Worm (Caenorhabditis elegans) whole organism, young adult: ENCODE results near the gene C16B8.4.

Experiments
- B0035.1 ChIP-seq: sonication (generic microtip); optimal IDR thresholded peaks from 2 replicates; lab custom pipeline; 2016; ENCODE audit warnings: missing genetic modification characterization, mild to moderate bottlenecking, missing compliant biosample characterization, missing genotype, missing genetic modification reagents
- C17E4.6 ChIP-seq: fragments of 200-800 bp; sonication (Bioruptor generic); IDR thresholded peaks from 2 replicates; pipeline ENCODE4 v1.3.6; 2022; ENCODE audit warnings: missing genetic modification reagents, missing genetic modification characterization, missing compliant biosample characterization
- D2030.7 ChIP-seq: fragments of 200-800 bp; sonication (Bioruptor generic); IDR thresholded peaks from 2 replicates; pipeline ENCODE4 v1.3.6; 2022; ENCODE audit warnings: missing genetic modification reagents, missing genetic modification characterization, missing compliant biosample characterization
- F22D6.2 ChIP-seq: sonication (generic microtip); optimal IDR thresholded peaks from 2 replicates; lab custom pipeline; 2016; ENCODE audit warnings: mild to moderate bottlenecking, missing genetic modification characterization, missing compliant biosample characterization
- F37B4.10 ChIP-seq: fragments of 200-800 bp; sonication (Bioruptor generic); IDR thresholded peaks from 2 replicates; pipeline ENCODE4 v1.3.6; 2022; ENCODE audit warnings: missing genetic modification characterization, missing compliant biosample characterization
- F39B2.1 ChIP-seq: fragments of 200-800 bp; sonication (Bioruptor generic); IDR thresholded peaks from 2 replicates; pipeline ENCODE4 v1.3.6; 2022; ENCODE audit warnings: missing genetic modification reagents, missing genetic modification characterization, missing compliant biosample characterization
- F52B5.7 ChIP-seq: sonication (generic microtip); optimal IDR thresholded peaks from 2 replicates; lab custom pipeline; 2016; ENCODE audit warnings: mild to moderate bottlenecking, missing genetic modification characterization, missing compliant biosample characterization
- K11D2.4 ChIP-seq: fragments of 200-800 bp; sonication (Bioruptor generic); IDR thresholded peaks from 2 replicates; pipeline ENCODE4 v1.3.6; 2022; ENCODE audit warnings: missing genetic modification reagents, missing genetic modification characterization, missing compliant biosample characterization
- K12H6.12 ChIP-seq: fragments of 200-800 bp; sonication (Bioruptor generic); optimal IDR thresholded peaks from 2 replicates; lab custom pipeline; 2018; ENCODE audit warnings: mild to moderate bottlenecking, missing genetic modification characterization, missing compliant biosample characterization
- Y53F4B.3 ChIP-seq: fragments of 200-800 bp; sonication (Bioruptor generic); IDR thresholded peaks from 2 replicates; pipeline ENCODE4 v1.3.6; 2022; ENCODE audit warnings: missing genetic modification reagents, missing genetic modification characterization, missing compliant biosample characterization
- Y53G8AR.9 ChIP-seq: fragments of 200-800 bp; sonication (Bioruptor generic); conservative IDR thresholded peaks from 2 replicates; pipeline ENCODE4 v1.3.6; 2022; ENCODE audit warnings: missing genetic modification reagents, missing genetic modification characterization, missing compliant biosample characterization
- Y56A3A.18 ChIP-seq: fragments of 200-800 bp; sonication (Bioruptor generic); IDR thresholded peaks from 2 replicates; pipeline ENCODE4 v1.3.6; 2022; ENCODE audit warnings: missing genetic modification reagents, missing genetic modification characterization, missing compliant biosample characterization
- Y95B8A.8 ChIP-seq: fragments of 200-800 bp; sonication (Bioruptor generic); IDR thresholded peaks from 2 replicates; pipeline ENCODE4 v1.3.6; 2022; ENCODE audit warnings: missing genetic modification reagents, missing genetic modification characterization, missing compliant biosample characterization
- akir-1 ChIP-seq: fragments of 200-800 bp; sonication (Bioruptor generic); optimal IDR thresholded peaks from 2 replicates; lab custom pipeline; 2018; ENCODE audit warnings: mild to moderate bottlenecking, missing genetic modification characterization, moderate library complexity, missing compliant biosample characterization
- attf-3 ChIP-seq: fragments of 200-800 bp; sonication (Bioruptor generic); conservative IDR thresholded peaks from 2 replicates; pipeline ENCODE4 v1.3.6; 2022; ENCODE audit warnings: missing genetic modification reagents, missing genetic modification characterization, missing compliant biosample characterization
- attf-5 ChIP-seq: fragments of 200-800 bp; sonication (Bioruptor generic); optimal IDR thresholded peaks from 2 replicates; lab custom pipeline; 2018; ENCODE audit warnings: mild to moderate bottlenecking, missing genetic modification characterization, missing compliant biosample characterization
- bed-1 ChIP-seq: fragments of 200-800 bp; sonication (Bioruptor generic); IDR thresholded peaks from 2 replicates; pipeline ENCODE4 v1.3.6; 2022; ENCODE audit warnings: missing genetic modification reagents, missing genetic modification characterization, missing compliant biosample characterization
- cebp-1 ChIP-seq, 2 experiments: fragments of 200-800 bp in 1 of 2; sonication (Bioruptor generic) in 1 of 2; sonication (generic microtip) in 1 of 2; IDR thresholded peaks in 1 of 2; optimal IDR thresholded peaks in 1 of 2; 2 replicates each; pipeline versions ENCODE4 v1.3.6 to Lab custom; 2017 to 2022; ENCODE audit warnings: missing compliant biosample characterization in 2 of 2, missing genetic modification characterization in 2 of 2, mild to moderate bottlenecking in 1 of 2, missing genetic modification reagents in 1 of 2, moderate library complexity in 1 of 2
- ceh-100 ChIP-seq: fragments of 200-800 bp; sonication (Bioruptor generic); IDR thresholded peaks from 2 replicates; pipeline ENCODE4 v1.3.6; 2022; ENCODE audit warnings: missing genetic modification reagents, missing genetic modification characterization, missing compliant biosample characterization
- ceh-40 ChIP-seq: fragments of 200-800 bp; sonication (Bioruptor generic); IDR thresholded peaks from 2 replicates; pipeline ENCODE4 v1.3.6; 2022; ENCODE audit warnings: missing genetic modification characterization, missing compliant biosample characterization
- fkh-3 ChIP-seq: sonication (generic microtip); optimal IDR thresholded peaks from 2 replicates; lab custom pipeline; 2016; ENCODE audit warnings: mild to moderate bottlenecking, missing genetic modification characterization, missing compliant biosample characterization
- hlh-12 ChIP-seq: sonication (generic microtip); optimal IDR thresholded peaks from 2 replicates; lab custom pipeline; 2016; ENCODE audit warnings: missing genetic modification characterization, missing compliant biosample characterization
- hsf-1 ChIP-seq: fragments of 200-800 bp; sonication (Bioruptor generic); IDR thresholded peaks from 2 replicates; pipeline ENCODE4 v1.3.6; 2022; ENCODE audit warnings: missing genetic modification reagents, missing genetic modification characterization, missing compliant biosample characterization
- lag-1 ChIP-seq: fragments of 200-800 bp; sonication (Bioruptor generic); IDR thresholded peaks from 2 replicates; pipeline ENCODE4 v1.3.6; 2022; ENCODE audit warnings: missing genetic modification reagents, missing genetic modification characterization, missing compliant biosample characterization
- let-607 ChIP-seq, 2 experiments: fragments of 200-800 bp in 1 of 2; sonication (Bioruptor generic) in 1 of 2; sonication (generic microtip) in 1 of 2; optimal IDR thresholded peaks; 2 replicates each; lab custom pipeline; 2016 to 2018; ENCODE audit warnings: mild to moderate bottlenecking in 2 of 2, missing compliant biosample characterization in 2 of 2, missing genetic modification characterization in 2 of 2, moderate library complexity in 2 of 2, missing genotype in 1 of 2
- lin-26 ChIP-seq: fragments of 200-800 bp; sonication (Bioruptor generic); IDR thresholded peaks from 2 replicates; pipeline ENCODE4 v1.3.6; 2022; ENCODE audit warnings: missing genetic modification reagents, missing genetic modification characterization, missing compliant biosample characterization
- lsy-27 ChIP-seq: sonication (generic microtip); optimal IDR thresholded peaks from 2 replicates; lab custom pipeline; 2017; ENCODE audit warnings: missing genetic modification characterization, mild to moderate bottlenecking, missing compliant biosample characterization, antibody characterized with exemption, missing genotype, borderline replicate concordance; ENCODE audit not compliant: insufficient read depth
- madf-6 ChIP-seq: fragments of 200-800 bp; sonication (Bioruptor generic); IDR thresholded peaks from 2 replicates; pipeline ENCODE4 v1.3.6; 2022; ENCODE audit warnings: missing genetic modification reagents, missing genetic modification characterization, missing compliant biosample characterization
- mcd-1 ChIP-seq: fragments of 200-800 bp; sonication (Bioruptor generic); IDR thresholded peaks from 2 replicates; pipeline ENCODE4 v1.3.6; 2022; ENCODE audit warnings: missing genetic modification reagents, missing genetic modification characterization, missing compliant biosample characterization
- mel-28 ChIP-seq: sonication (generic microtip); optimal IDR thresholded peaks from 2 replicates; lab custom pipeline; 2016; ENCODE audit warnings: borderline replicate concordance, mild to moderate bottlenecking, missing genetic modification characterization, missing compliant biosample characterization
- mxl-1 ChIP-seq: sonication (generic microtip); optimal IDR thresholded peaks from 2 replicates; lab custom pipeline; 2016; ENCODE audit warnings: missing genetic modification characterization, missing compliant biosample characterization
- nfya-1 ChIP-seq: sonication (generic microtip); optimal IDR thresholded peaks from 2 replicates; lab custom pipeline; 2017; ENCODE audit warnings: antibody characterized with exemption, missing compliant biosample characterization, missing genetic modification characterization, borderline replicate concordance; ENCODE audit not compliant: insufficient read depth
- nfya-2 ChIP-seq: fragments of 200-800 bp; sonication (Bioruptor generic); IDR thresholded peaks from 2 replicates; pipeline ENCODE4 v1.3.6; 2022; ENCODE audit warnings: missing genetic modification reagents, missing genetic modification characterization, missing compliant biosample characterization
- nfyb-1 ChIP-seq: fragments of 200-800 bp; sonication (Bioruptor generic); IDR thresholded peaks from 2 replicates; pipeline ENCODE4 v1.3.6; 2022; ENCODE audit warnings: missing genetic modification reagents, missing genetic modification characterization, missing compliant biosample characterization
- nhr-179 ChIP-seq: sonication (generic microtip); optimal IDR thresholded peaks from 2 replicates; lab custom pipeline; 2016; ENCODE audit warnings: mild to moderate bottlenecking, missing genetic modification characterization, missing compliant biosample characterization
- nhr-27 ChIP-seq: fragments of 200-800 bp; sonication (Bioruptor generic); optimal IDR thresholded peaks from 2 replicates; lab custom pipeline; 2018; ENCODE audit warnings: mild to moderate bottlenecking, missing genetic modification characterization, moderate library complexity, missing compliant biosample characterization
- nhr-80 ChIP-seq: sonication (generic microtip); optimal IDR thresholded peaks from 2 replicates; lab custom pipeline; 2016; ENCODE audit warnings: missing genetic modification characterization, missing compliant biosample characterization
- pbrm-1 ChIP-seq: fragments of 200-800 bp; sonication (Bioruptor generic); IDR thresholded peaks from 2 replicates; pipeline ENCODE4 v1.3.6; 2022; ENCODE audit warnings: missing genetic modification reagents, missing genetic modification characterization, missing compliant biosample characterization
- somi-1 ChIP-seq: fragments of 200-800 bp; sonication (Bioruptor generic); optimal IDR thresholded peaks from 2 replicates; lab custom pipeline; 2018; ENCODE audit warnings: mild to moderate bottlenecking, missing genetic modification characterization, missing compliant biosample characterization
- tbp1 ChIP-seq: fragments of 200-800 bp; sonication (Bioruptor generic); optimal IDR thresholded peaks from 2 replicates; lab custom pipeline; 2018; ENCODE audit warnings: mild to moderate bottlenecking, missing genetic modification characterization, missing compliant biosample characterization
- tbx-9 ChIP-seq: sonication (generic microtip); optimal IDR thresholded peaks from 2 replicates; lab custom pipeline; 2016; ENCODE audit warnings: borderline replicate concordance, missing genetic modification characterization, inconsistent platforms, missing compliant biosample characterization
- unc-130 ChIP-seq: sonication (generic microtip); optimal IDR thresholded peaks from 2 replicates; lab custom pipeline; 2016; ENCODE audit warnings: missing genetic modification reagents, missing genetic modification characterization, missing compliant biosample characterization
- zim-3 ChIP-seq: sonication (generic microtip); optimal IDR thresholded peaks from 2 replicates; lab custom pipeline; 2017; ENCODE audit warnings: mild to moderate bottlenecking, missing genetic modification characterization, moderate library complexity, missing compliant biosample characterization
- ztf-28 ChIP-seq: fragments of 200-800 bp; sonication (Bioruptor generic); IDR thresholded peaks from 2 replicates; pipeline ENCODE4 v1.3.6; 2022; ENCODE audit warnings: missing genetic modification reagents, missing genetic modification characterization, missing compliant biosample characterization

Gene C16B8.4

ce11 chrX:3945681-3946080 is 27.8 kb downstream of the C16B8.4 start (continued):
- peak; percentile 2 for TF ChIP-seq tbp1 (GFP tag; lab: Kevin White, UChicago)
- TF ChIP-seq ceh-100: no peak
- peak; percentile 54 for TF ChIP-seq K12H6.12 (tag; lab: Kevin White, UChicago)
- TF ChIP-seq lsy-27 (tag; lab: Kevin White, UChicago): no peak
- no peak for TF ChIP-seq D2030.7 (GFP tag; lab: Robert Waterston, UW)
- TF ChIP-seq F37B4.10 (GFP tag; lab: Robert Waterston, UW): no peak
- TF ChIP-seq pbrm-1 (GFP tag; lab: Robert Waterston, UW): 0 out of 2 replicates have a peak, but pooled peaks have one; percentile 30
- no peak for TF ChIP-seq hsf-1
- no peak for TF ChIP-seq attf-3 (GFP tag; lab: Robert Waterston, UW)
- no peak for TF ChIP-seq nfya-1 (tag; lab: Kevin White, UChicago)
- no peak for TF ChIP-seq C17E4.6 (GFP tag; lab: Robert Waterston, UW)
- TF ChIP-seq B0035.1: no peak
- TF ChIP-seq mcd-1 (GFP tag; lab: Robert Waterston, UW): no peak
- TF ChIP-seq K11D2.4 (GFP tag; lab: Robert Waterston, UW): peak; percentile 57; the same call in 1 of the 2 replicates
- TF ChIP-seq fkh-3 (tag; lab: Kevin White, UChicago): no peak
- TF ChIP-seq nhr-179: no peak
- TF ChIP-seq mel-28 (tag; lab: Kevin White, UChicago): no peak
- TF ChIP-seq, all 124 proteins: peak for 17

ce11 chrX:3944961-3945587 is 28.4 kb downstream of the C16B8.4 start:
- TF ChIP-seq somi-1 (GFP tag; lab: Kevin White, UChicago): no peak
- no peak for TF ChIP-seq bed-1 (GFP tag; lab: Robert Waterston, UW)
- no peak for TF ChIP-seq lag-1
- no peak for TF ChIP-seq hsf-1
- no peak for TF ChIP-seq nfya-2 (GFP tag; lab: Robert Waterston, UW)
- TF ChIP-seq unc-130 (GFP tag; lab: Kevin White, UChicago): no peak
- no peak for TF ChIP-seq Y53G8AR.9
- no peak for TF ChIP-seq lin-26 (GFP tag; lab: Robert Waterston, UW)
- TF ChIP-seq hlh-12 (tag; lab: Kevin White, UChicago): no peak
- TF ChIP-seq, all 124 proteins: peak for 0

- no peak for TF ChIP-seq C17E4.6 (GFP tag; lab: Robert Waterston, UW)
- no peak for TF ChIP-seq B0035.1
- no peak for TF ChIP-seq nhr-27
- TF ChIP-seq F39B2.1: no peak
- no peak for TF ChIP-seq ceh-40 (GFP tag; lab: Robert Waterston, UW)
- TF ChIP-seq lin-26 (GFP tag; lab: Robert Waterston, UW): no peak
- no peak for TF ChIP-seq akir-1 (GFP tag; lab: Kevin White, UChicago)
- no peak for TF ChIP-seq ztf-28 (GFP tag; lab: Robert Waterston, UW)
- peak; percentile 57 for TF ChIP-seq nhr-80 (tag; lab: Kevin White, UChicago)
- TF ChIP-seq madf-6 (GFP tag; lab: Robert Waterston, UW): no peak
- TF ChIP-seq attf-5 (GFP tag; lab: Kevin White, UChicago): no peak
- TF ChIP-seq Y56A3A.18 (GFP tag; lab: Robert Waterston, UW): no peak
- no peak for TF ChIP-seq lag-1
- no peak for TF ChIP-seq Y53F4B.3 (GFP tag; lab: Robert Waterston, UW)
- TF ChIP-seq nfyb-1 (GFP tag; lab: Robert Waterston, UW): 0 out of 2 replicates have a peak, but pooled peaks have one; percentile 8
- no peak for TF ChIP-seq zim-3 (tag; lab: Kevin White, UChicago)
- TF ChIP-seq let-607 (tag; optimal IDR thresholded peaks at IDR 0.05; lab: Kevin White, UChicago): no peak
- TF ChIP-seq Y95B8A.8 (GFP tag; lab: Robert Waterston, UW): no peak
- no peak for TF ChIP-seq F22D6.2
- TF ChIP-seq cebp-1 (GFP tag; IDR thresholded peaks at IDR 0.05; lab: Robert Waterston, UW): no peak
- peak; percentile 5 for TF ChIP-seq cebp-1 (tag; optimal IDR thresholded peaks at IDR 0.05; lab: Kevin White, UChicago)
- no peak for TF ChIP-seq hsf-1
- TF ChIP-seq F52B5.7 (tag; lab: Kevin White, UChicago): no peak
- no peak for TF ChIP-seq nfya-2 (GFP tag; lab: Robert Waterston, UW)
- no peak for TF ChIP-seq F37B4.10 (GFP tag; lab: Robert Waterston, UW)
- no peak for TF ChIP-seq tbx-9 (tag; lab: Kevin White, UChicago)
- TF ChIP-seq mxl-1: no peak
These were observed 29.4 kb downstream of the C16B8.4 start for ce11 chrX:3944073-3944472.
